Fruit fly (Drosophila melanogaster) whole organism, adult: ENCODE measurements around the gene CG43074.

Experiments
- CG11617 ChIP-seq: fragments of 200-800 bp; sonication (Bioruptor generic); optimal IDR thresholded peaks from 2 replicates; lab custom pipeline; 2017; ENCODE audit warnings: mild to moderate bottlenecking, missing biosample characterization, missing genetic modification reagents, missing genetic modification characterization
- CG12768 ChIP-seq: fragments of 200-800 bp; sonication (Bioruptor generic); optimal IDR thresholded peaks from 2 replicates; lab custom pipeline; 2017; ENCODE audit warnings: missing biosample characterization, missing genetic modification characterization, mild to moderate bottlenecking, moderate library complexity, missing genetic modification reagents
- CG14711 ChIP-seq: fragments of 200-800 bp; sonication (Bioruptor generic); optimal IDR thresholded peaks from 2 replicates; lab custom pipeline; 2018; ENCODE audit warnings: missing biosample characterization, mild to moderate bottlenecking, missing genetic modification characterization, moderate library complexity
- CG1620 ChIP-seq: fragments of 200-800 bp; sonication (Bioruptor generic); optimal IDR thresholded peaks from 2 replicates; lab custom pipeline; 2016; ENCODE audit warnings: missing biosample characterization, missing genetic modification characterization
- CG33017 ChIP-seq: fragments of 200-800 bp; sonication (Bioruptor generic); optimal IDR thresholded peaks from 2 replicates; lab custom pipeline; 2018; ENCODE audit warnings: missing biosample characterization, mild to moderate bottlenecking, missing genetic modification characterization, moderate library complexity
- CG5204 ChIP-seq: fragments of 200-800 bp; sonication (Bioruptor generic); optimal IDR thresholded peaks from 2 replicates; lab custom pipeline; 2016; ENCODE audit warnings: missing biosample characterization, missing genetic modification characterization
- CG7045 ChIP-seq: fragments of 200-800 bp; sonication (Bioruptor generic); optimal IDR thresholded peaks from 2 replicates; lab custom pipeline; 2017; ENCODE audit warnings: missing biosample characterization, mild to moderate bottlenecking, missing genetic modification characterization
- CG7101 ChIP-seq: fragments of 200-800 bp; sonication (Bioruptor generic); optimal IDR thresholded peaks from 2 replicates; lab custom pipeline; 2018; ENCODE audit warnings: missing biosample characterization, mild to moderate bottlenecking, missing genetic modification characterization, moderate library complexity
- Clk ChIP-seq: fragments of 200-800 bp; sonication (Bioruptor generic); optimal IDR thresholded peaks from 2 replicates; lab custom pipeline; 2017; ENCODE audit warnings: missing biosample characterization, missing genetic modification characterization
- Crg-1 ChIP-seq: fragments of 200-800 bp; sonication (Bioruptor generic); optimal IDR thresholded peaks from 2 replicates; lab custom pipeline; 2016; ENCODE audit warnings: missing biosample characterization, missing genetic modification characterization
- Hr96 ChIP-seq: fragments of 200-800 bp; sonication (Bioruptor generic); optimal IDR thresholded peaks from 2 replicates; lab custom pipeline; 2016; ENCODE audit warnings: missing biosample characterization, missing genetic modification characterization
- Mnt ChIP-seq: fragments of 200-800 bp; sonication (Bioruptor generic); optimal IDR thresholded peaks from 2 replicates; lab custom pipeline; 2016; ENCODE audit warnings: missing biosample characterization, mild to moderate bottlenecking, missing genetic modification characterization
- bab1 ChIP-seq: fragments of 200-800 bp; sonication (Bioruptor generic); optimal IDR thresholded peaks from 3 replicates; lab custom pipeline; 2019; ENCODE audit warnings: missing biosample characterization, mild to moderate bottlenecking, missing genetic modification characterization, moderate library complexity
- cic ChIP-seq: fragments of 200-800 bp; sonication (Bioruptor generic); optimal IDR thresholded peaks from 2 replicates; lab custom pipeline; 2017; ENCODE audit warnings: missing biosample characterization, mild to moderate bottlenecking, missing genetic modification characterization, moderate library complexity
- cnc ChIP-seq, 2 experiments: fragments of >200 bp; optimal IDR thresholded peaks; 2 replicates each; lab custom pipeline; 2017
- kay ChIP-seq: fragments of 200-800 bp; sonication (Bioruptor generic); peaks from one replicate; lab custom pipeline; 2016; ENCODE audit warnings: missing biosample characterization, missing genetic modification characterization, borderline replicate concordance
- ovo ChIP-seq: fragments of 200-800 bp; sonication (Bioruptor generic); optimal IDR thresholded peaks from 2 replicates; lab custom pipeline; 2016; ENCODE audit warnings: missing biosample characterization, missing genetic modification characterization
- pad ChIP-seq: fragments of 200-800 bp; sonication (Bioruptor generic); optimal IDR thresholded peaks from 3 replicates; lab custom pipeline; 2017; ENCODE audit warnings: missing biosample characterization, missing genetic modification characterization, mild to moderate bottlenecking, moderate library complexity, missing genetic modification reagents
- tj ChIP-seq: fragments of 200-800 bp; sonication (Bioruptor generic); optimal IDR thresholded peaks from 3 replicates; lab custom pipeline; 2017; ENCODE audit warnings: missing biosample characterization, mild to moderate bottlenecking, missing genetic modification characterization, moderate library complexity
- toe ChIP-seq: fragments of 200-800 bp; sonication (Bioruptor generic); optimal IDR thresholded peaks from 2 replicates; lab custom pipeline; 2016; ENCODE audit warnings: missing biosample characterization, missing genetic modification characterization

CG43074 gene

dm6 chr3L:3460402-3461027, 23.9 kb downstream of the CG43074 start, which contains the start of gene eIF5B:
TSS of gene eIF5B (minus strand) at chr3L:3460977.
- TF ChIP-seq Crg-1 (GFP tag; lab: Kevin White, UChicago) (peak; percentile 53), cic (GFP tag; lab: Kevin White, UChicago) (no peak), kay (peak; percentile 76), ovo (GFP tag; lab: Kevin White, UChicago) (no peak), pad (GFP tag; lab: Kevin White, UChicago) (peak; percentile 16), CG12768 (GFP tag; lab: Kevin White, UChicago) (peak; percentile 66), CG5204 (GFP tag; lab: Kevin White, UChicago) (no peak), CG11617 (GFP tag; lab: Kevin White, UChicago) (peak; percentile 66), CG7045 (GFP tag; lab: Kevin White, UChicago) (peak; percentile 27), toe (GFP tag; lab: Kevin White, UChicago) (no peak), Hr96 (GFP tag; lab: Kevin White, UChicago) (peak; percentile 52), Clk (GFP tag; lab: Kevin White, UChicago) (peak; percentile 7), tj (GFP tag; lab: Kevin White, UChicago) (peak; percentile 49), CG33017 (tag; lab: Kevin White, UChicago) (peak; percentile 56), cnc (optimal IDR thresholded peaks at IDR 0.05; lab: Kevin White, UChicago) (no peak), bab1 (GFP tag; lab: Kevin White, UChicago) (peak; percentile 70), CG1620 (peak; percentile 66), Mnt (peak; percentile 86), CG7101 (tag; lab: Kevin White, UChicago) (peak; percentile 47), CG14711 (tag; lab: Kevin White, UChicago) (peak; percentile 22)

- TF ChIP-seq kay (peak; percentile 59), Crg-1 (GFP tag; lab: Kevin White, UChicago) (no peak)
These were observed 27.5 kb downstream of the CG43074 start for dm6 chr3L:3456922-3457321.

DNA sequence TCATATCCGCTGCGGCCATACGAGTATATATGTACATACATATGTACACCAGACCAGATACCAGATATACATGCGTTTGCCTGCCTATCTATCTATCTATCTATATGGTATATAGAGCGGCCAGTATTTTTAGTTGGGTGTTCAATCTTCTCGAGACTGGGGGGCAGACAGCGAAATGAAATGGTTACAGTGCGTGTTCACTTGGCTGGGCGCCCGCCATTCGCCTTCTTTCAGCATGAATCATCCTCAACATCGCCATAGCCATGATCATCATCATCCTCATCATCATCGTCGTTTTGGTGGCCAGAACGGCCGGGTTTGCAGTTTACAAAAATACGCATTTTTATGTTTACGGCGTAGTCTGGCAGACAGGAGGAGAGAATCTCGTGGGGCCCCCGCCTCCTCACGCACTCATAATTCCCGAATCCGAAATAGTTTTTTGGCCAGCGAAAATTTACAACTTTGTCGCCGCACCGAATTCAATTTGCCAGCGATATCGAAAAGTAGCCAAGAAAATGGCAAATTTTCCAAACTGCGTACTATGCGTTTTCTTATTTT, 28.4 kb downstream of the CG43074 start:
- TF ChIP-seq cnc (optimal IDR thresholded peaks at IDR 0.05; lab: Kevin White, UChicago) (no peak), CG11617 (GFP tag; lab: Kevin White, UChicago) (no peak), CG14711 (tag; lab: Kevin White, UChicago) (no peak), CG7045 (GFP tag; lab: Kevin White, UChicago) (no peak), ovo (GFP tag; lab: Kevin White, UChicago) (no peak), CG33017 (tag; lab: Kevin White, UChicago) (no peak), cic (GFP tag; lab: Kevin White, UChicago) (no peak), CG12768 (GFP tag; lab: Kevin White, UChicago) (no peak), Mnt (no peak)

DNA sequence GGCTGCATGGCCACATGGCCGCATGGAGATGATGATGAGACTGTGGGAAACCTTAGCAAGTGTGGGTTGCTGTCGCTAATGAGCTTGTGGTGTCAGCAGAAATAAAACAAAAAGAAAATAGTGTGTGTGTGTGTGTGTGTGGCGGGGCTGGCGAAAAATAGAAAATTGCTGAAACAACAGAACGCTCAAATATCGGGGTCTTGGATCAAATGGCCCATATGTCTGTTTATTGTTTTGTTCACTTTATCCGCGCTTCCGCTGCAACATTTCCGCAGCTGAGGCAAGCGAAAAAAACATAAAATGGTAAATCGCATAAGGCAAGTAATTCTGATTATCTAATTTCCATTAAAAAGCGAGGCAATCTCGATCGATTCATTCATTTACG, 28.9 kb downstream of the CG43074 start:
- TF ChIP-seq tj (GFP tag; lab: Kevin White, UChicago) (peak; percentile 96), Hr96 (GFP tag; lab: Kevin White, UChicago) (no peak)

DNA sequence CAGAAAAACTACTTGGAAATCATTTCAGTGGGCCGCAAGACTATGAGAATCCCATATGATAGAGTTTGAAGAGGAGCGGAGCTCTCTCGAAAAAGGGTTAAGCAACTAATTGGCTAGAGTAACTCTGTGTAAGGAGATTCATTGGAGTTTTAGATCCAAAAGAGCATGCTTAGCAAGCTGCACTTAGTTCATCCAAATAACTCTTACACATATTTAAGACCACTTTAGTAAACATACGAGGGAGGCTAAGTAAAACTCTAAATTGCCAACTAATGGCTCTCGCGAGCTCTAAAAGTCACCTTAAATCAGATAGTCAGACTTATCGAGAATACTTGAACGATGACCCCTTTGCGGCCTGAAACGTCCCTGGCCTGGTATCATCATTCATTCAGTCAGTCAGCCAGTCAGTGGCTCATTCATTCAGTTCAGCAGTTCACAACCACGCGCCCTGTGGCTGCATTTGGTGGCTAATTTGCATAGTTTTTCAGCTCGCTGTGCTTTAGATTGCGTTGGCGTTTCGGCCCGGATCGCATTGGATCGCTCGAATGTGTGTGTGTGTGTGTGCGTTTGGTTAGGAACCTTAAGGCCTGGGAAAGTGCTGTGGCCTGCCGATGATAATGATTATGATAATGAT, 29.4 kb downstream of the CG43074 start:
- no peak for TF ChIP-seq tj (GFP tag; lab: Kevin White, UChicago)
- TF ChIP-seq CG7101 (tag; lab: Kevin White, UChicago), result no peak
- no peak for TF ChIP-seq Crg-1 (GFP tag; lab: Kevin White, UChicago)
- TF ChIP-seq pad (GFP tag; lab: Kevin White, UChicago), result no peak
- TF ChIP-seq CG5204 (GFP tag; lab: Kevin White, UChicago), result no peak
- no peak for TF ChIP-seq toe (GFP tag; lab: Kevin White, UChicago)
- no peak for TF ChIP-seq CG1620
- no peak for TF ChIP-seq Hr96 (GFP tag; lab: Kevin White, UChicago)

DNA sequence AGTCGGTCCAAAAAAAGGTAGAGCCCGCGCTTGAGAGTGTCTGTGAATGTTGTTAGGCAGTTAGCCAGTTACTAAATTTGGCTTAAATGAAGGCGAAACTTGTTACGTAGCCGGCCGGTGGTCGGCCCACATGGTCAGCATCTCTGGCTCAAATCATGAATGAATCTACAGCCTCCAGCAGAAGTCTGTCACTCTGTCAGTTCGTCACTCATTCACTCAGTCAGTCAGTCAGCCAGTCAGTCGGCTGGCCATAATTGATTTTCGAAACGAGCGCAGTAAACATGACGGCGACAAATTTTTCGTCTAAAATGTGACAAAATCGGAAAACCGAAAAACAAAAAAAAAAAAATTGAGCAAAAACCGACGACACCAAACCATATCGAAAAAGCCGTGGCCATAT, 30.0 kb downstream of the CG43074 start:
- TF ChIP-seq kay, result no peak
- no peak for TF ChIP-seq CG7045 (GFP tag; lab: Kevin White, UChicago)
- TF ChIP-seq Mnt, result no peak
- no peak for TF ChIP-seq CG33017 (tag; lab: Kevin White, UChicago)
- no peak for TF ChIP-seq tj (GFP tag; lab: Kevin White, UChicago)
- TF ChIP-seq cnc (optimal IDR thresholded peaks at IDR 0.05; lab: Kevin White, UChicago), result no peak
- no peak for TF ChIP-seq CG11617 (GFP tag; lab: Kevin White, UChicago)
- no peak for TF ChIP-seq pad (GFP tag; lab: Kevin White, UChicago)
- TF ChIP-seq bab1 (GFP tag; lab: Kevin White, UChicago), result no peak
- TF ChIP-seq CG12768 (GFP tag; lab: Kevin White, UChicago), result no peak
- no peak for TF ChIP-seq cic (GFP tag; lab: Kevin White, UChicago)
- TF ChIP-seq CG14711 (tag; lab: Kevin White, UChicago), result no peak
